Worm (Caenorhabditis elegans): ENCODE data around the gene srh-223.
"Not testable (repeated sequence)": the region's sequence is repeated elsewhere in the genome, so short reads cannot be mapped to it uniquely, and the experiment has no call there.

The srh-223 gene

DNA sequence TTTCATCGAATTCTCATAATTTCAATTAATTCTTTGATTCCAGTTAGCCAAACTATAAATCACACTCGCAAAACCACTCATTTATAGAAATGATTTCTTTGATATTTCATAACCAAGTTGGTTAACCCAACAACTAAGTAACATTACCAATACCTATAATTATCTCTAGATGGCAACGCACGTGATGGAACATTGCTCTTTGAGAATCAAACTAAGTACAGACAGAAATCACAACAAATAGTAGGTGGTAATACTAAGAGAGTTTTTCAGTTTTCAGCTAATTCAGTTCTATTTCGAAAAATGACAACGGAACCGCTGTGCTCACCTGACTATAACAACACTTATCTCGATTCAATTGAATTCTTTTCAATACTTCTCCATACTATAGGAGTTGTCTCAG lies at the start of gene srh-223:
Gene srh-223 (plus strand): TSS at position 301 of the 400 bp plus-strand sequence.
- no peak for TF ChIP-seq unc-62 (GFP tag; optimal IDR thresholded peaks at IDR 0.05)

DNA sequence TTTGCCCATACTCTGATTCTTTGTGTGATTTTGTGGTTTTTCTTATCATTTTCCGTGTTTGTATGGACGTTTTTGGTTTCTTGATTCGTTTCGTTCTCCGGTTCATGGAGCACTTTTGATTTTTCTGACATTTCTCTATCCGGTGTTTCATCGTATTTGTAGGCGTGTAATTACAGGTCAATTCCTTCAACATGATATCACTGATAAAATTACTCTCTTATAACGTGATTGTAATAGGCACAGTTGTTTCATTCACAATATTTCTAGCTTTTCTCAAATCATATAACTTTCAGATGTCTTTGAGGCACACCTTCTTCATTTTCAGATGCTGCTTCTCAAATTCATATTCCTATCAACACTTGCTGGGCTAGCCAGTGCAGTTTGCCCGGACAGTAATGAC lies 49.3 kb upstream of the srh-223 start, which contains the start of gene clec-70:
Gene clec-70 (plus strand): TSS at position 301 of the 400 bp plus-strand sequence.
- TF ChIP-seq unc-62 (GFP tag; optimal IDR thresholded peaks at IDR 0.05), result not testable (repeated sequence)

DNA sequence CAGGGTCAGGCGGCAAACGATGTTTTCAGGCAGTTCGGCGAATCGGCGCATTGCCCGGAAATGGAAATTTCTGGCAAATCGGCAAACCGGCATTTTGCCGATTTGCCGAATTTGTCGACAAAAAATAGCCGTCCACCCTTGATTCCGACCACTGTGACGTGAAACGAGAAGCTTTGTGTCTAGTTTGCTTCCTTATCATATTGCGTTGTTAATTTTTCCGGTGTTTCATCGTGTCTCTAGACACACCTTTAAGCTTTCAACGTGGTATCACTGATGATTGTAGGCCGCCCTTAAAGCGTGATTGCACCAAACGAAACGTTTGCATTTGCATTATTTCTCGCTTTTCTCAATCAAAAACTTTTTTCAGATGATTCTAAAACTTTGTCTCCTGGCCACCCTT lies 44.6 kb upstream of the srh-223 start, which contains the start of gene clec-71:
Gene clec-71 (plus strand): TSS at position 362 of the 400 bp plus-strand sequence.
- TF ChIP-seq unc-62 (GFP tag; optimal IDR thresholded peaks at IDR 0.05), result no peak

DNA sequence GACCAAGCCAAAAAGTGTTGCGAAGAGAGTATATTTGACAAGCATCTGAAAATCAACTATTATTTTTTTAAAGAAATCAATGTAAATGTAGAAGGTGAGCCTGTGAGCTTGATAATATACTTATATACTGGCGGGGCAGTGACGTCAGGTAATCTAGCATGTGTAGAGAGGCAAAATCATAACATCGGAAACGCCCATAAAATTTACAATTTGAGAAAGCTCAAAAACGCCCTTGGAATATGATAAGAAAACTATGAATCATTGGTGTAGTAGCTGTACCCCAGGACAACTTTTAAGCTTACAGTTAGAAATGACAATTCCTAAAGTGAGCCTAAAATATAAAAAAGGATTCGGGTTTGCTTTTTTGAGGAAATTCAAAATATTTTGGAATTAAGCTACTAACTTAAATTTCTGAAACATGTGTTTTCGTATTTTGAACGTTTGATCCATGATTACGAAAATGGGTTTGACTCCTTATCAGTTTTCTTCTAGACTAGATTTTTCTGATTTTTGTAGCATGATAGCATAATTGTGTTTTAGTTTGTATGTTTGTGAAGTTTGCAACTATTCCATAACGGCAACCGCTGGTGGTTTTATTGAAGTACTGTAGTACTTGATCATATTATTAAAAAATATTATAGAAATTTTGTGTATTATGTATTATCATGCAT lies 39.9 kb upstream of the srh-223 start, which contains the start of gene clec-174:
Gene clec-174 (minus strand): TSS at position 51 of the 671 bp plus-strand sequence.
- TF ChIP-seq unc-62 (GFP tag; optimal IDR thresholded peaks at IDR 0.05), result no peak

DNA sequence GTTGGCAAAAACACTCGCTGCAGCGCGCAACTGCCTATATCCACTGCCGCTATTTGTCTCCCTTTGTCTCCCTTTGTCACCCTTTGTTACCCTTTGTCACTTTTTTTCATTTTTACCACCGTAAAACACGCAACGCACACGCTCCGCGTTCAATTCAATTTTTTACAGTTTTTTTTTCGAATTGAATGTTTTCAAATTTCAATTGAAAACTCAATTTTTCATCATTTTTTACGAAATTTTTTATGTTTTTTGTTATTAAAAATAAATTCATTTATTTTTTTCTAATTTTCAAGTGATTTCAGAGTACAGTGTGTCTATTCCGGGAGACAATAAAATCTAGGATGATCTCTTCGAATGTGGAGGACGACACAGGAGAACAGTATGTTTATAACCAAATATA lies 38.7 kb upstream of the srh-223 start, which contains the start of gene Y46C8AL.11:
Gene Y46C8AL.11 (plus strand): TSS at position 301 of the 400 bp plus-strand sequence.
- TF ChIP-seq unc-62 (GFP tag; optimal IDR thresholded peaks at IDR 0.05), result no peak

- no peak for TF ChIP-seq unc-62 (GFP tag; optimal IDR thresholded peaks at IDR 0.05)
These were observed 37.2 kb upstream of the srh-223 start, which contains the start of gene clec-72 for ce11 chrIV:3944459-3944858. clec-72 (plus strand) TSS chrIV:3944816.

DNA sequence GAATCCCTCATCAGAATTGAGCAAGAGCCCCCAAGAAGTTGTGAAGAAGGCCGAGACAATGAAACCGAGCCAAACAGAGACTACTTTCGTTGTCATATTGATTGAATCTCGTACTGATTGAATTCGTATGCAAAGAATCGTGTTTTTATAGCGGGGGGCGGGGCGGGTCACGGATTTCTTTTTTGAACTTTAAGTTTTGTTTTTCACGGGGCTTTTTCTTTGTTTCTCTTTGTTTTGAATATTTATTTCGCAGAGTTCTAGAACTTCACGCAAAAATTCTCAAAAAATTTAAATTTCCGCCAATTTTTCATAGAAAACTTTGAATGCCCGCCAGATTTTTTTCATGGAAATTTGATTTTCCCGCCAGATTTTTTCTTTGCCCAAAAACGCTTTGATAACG lies 25.6 kb upstream of the srh-223 start, which contains the start of gene clec-73:
Gene clec-73 (minus strand): TSS at position 101 of the 400 bp plus-strand sequence.
- TF ChIP-seq unc-62 (GFP tag; optimal IDR thresholded peaks at IDR 0.05), result no peak

ce11 chrIV:3956705-3957104 lies 25.0 kb upstream of the srh-223 start, which contains the start of gene clec-74:
clec-74 (plus strand) TSS chrIV:3957005.
- TF ChIP-seq unc-62 (GFP tag; optimal IDR thresholded peaks at IDR 0.05), result no peak

DNA sequence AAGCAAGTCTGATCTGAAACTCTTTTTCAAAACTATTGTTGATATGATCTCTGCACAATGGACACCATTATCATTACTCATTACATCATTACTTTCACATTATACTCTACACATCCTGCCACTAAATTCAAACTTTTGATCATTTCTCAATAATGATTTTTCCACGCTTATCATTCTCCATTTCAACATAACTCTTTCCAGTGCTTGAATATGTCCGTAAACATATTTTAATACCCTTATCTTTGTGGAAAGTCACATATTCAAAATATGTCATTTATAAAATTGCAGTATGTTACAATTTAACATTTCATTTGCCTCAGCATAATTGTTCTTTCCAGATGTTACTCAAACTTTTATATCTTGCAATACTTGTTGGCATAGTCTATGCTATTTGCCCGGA lies 21.3 kb upstream of the srh-223 start, which contains the start of gene clec-75:
Gene clec-75 (plus strand): TSS at position 339 of the 400 bp plus-strand sequence.
- TF ChIP-seq unc-62 (GFP tag; optimal IDR thresholded peaks at IDR 0.05), result no peak

ce11 chrIV:3962584-3962983 lies 19.1 kb upstream of the srh-223 start, which contains the start of gene Y46C8AM.1:
Y46C8AM.1 (plus strand) TSS chrIV:3962884.
- TF ChIP-seq unc-62 (GFP tag; optimal IDR thresholded peaks at IDR 0.05), result no peak

DNA sequence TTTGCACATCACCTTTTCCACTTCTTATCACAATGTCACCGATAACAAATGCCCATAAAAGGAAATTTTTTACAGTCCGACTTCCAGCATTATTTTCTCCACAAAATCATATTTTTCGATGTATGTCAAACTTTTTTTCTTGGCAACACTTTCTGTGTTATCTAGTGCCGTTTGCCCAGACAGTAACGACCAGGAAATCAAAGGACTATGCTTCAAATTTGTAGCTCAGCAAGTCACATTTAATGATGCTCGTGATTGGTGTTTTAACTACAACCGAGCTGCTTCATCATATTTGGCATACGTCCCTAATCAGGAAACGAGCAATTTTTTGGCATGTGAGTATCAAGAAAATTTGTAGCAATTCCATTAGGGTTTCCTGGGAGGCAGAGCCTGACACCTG lies 18.2 kb upstream of the srh-223 start:
- no peak for TF ChIP-seq unc-62 (GFP tag; optimal IDR thresholded peaks at IDR 0.05)

ce11 chrIV:3965013-3965412 lies 16.7 kb upstream of the srh-223 start, which contains the start of gene clec-76:
clec-76 (plus strand) TSS chrIV:3965246.
- TF ChIP-seq unc-62 (GFP tag; optimal IDR thresholded peaks at IDR 0.05), result no peak

DNA sequence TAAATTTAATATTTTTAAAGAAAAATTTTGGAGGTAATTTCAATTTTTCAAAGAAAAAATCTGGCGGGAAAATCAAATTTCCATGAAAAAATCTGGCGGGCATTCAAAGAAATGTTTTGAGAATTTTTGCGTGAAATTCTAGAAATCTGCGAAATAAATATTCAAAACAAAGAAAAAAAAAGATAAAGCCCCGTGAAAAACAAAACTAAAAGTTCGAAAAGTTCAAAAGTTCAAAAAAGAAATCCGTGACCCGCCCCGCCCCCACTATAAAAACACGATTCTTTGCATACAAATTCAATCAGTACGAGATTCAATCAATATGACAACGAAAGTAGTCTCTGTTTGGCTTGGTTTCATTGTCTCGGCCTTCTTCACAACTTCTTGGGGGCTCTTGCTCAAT lies 8.7 kb upstream of the srh-223 start, which contains the start of gene clec-79:
Gene clec-79 (plus strand): TSS at position 301 of the 400 bp plus-strand sequence.
- no peak for TF ChIP-seq unc-62 (GFP tag; optimal IDR thresholded peaks at IDR 0.05)

ce11 chrIV:3977965-3978523 lies 3.7 kb upstream of the srh-223 start, which contains the start of gene srh-220:
srh-220 (minus strand) TSS chrIV:3978015.
- no peak for TF ChIP-seq unc-62 (GFP tag; optimal IDR thresholded peaks at IDR 0.05)

DNA sequence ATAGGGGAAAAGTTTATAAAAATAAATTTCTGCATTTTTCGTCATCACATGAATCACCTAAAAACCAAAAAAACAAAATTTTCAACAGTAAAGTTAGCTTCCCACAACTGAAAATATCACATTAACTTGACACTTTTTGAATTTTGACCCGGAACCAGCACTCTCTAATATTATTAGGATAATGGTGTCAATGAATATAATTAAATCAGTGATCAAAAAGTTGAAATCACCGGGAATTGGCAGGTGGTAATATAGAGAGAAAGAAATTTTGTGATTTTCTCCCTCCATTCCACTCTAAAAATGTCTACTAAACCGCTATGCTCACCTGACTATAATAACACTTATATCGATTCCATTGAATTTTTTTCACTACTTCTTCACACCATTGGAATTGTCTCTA lies 2.2 kb upstream of the srh-223 start, which contains the start of gene srh-222:
Gene srh-222 (plus strand): TSS at position 301 of the 400 bp plus-strand sequence.
- no peak for TF ChIP-seq unc-62 (GFP tag; optimal IDR thresholded peaks at IDR 0.05)

- TF ChIP-seq unc-62 (GFP tag; optimal IDR thresholded peaks at IDR 0.05), result no peak
These were observed 6.4 kb downstream of the srh-223 start for ce11 chrIV:3988132-3988531.

Data from whole organism, dauer.